Fruit fly (Drosophila melanogaster): ENCODE data around the gene Msr-110.

The Msr-110 gene

dm6 chr3L:5563309-5564182 is 13.6 kb downstream of the Msr-110 start, which contains the start of the genes ScsbetaG and Sras (continued):
- TF ChIP-seq vfl (GFP tag; optimal IDR thresholded peaks at IDR 0.05) (no peak), CG3163 (GFP tag; optimal IDR thresholded peaks at IDR 0.05) (no peak), CG9437 (GFP tag; optimal IDR thresholded peaks at IDR 0.05) (no peak), knrl (GFP tag; IDR thresholded peaks at IDR 0.05; ENCODE audit: partially characterized antibody) (0 out of 3 replicates have a peak, but pooled peaks have one; percentile 28), CG42726 (GFP tag; IDR thresholded peaks at IDR 0.05; ENCODE audit: partially characterized antibody) (0 out of 2 replicates have a peak, but pooled peaks have one; percentile 30), dati (GFP tag; IDR thresholded peaks at IDR 0.05) (no peak), CG13424 (tag; optimal IDR thresholded peaks at IDR 0.05) (no peak), Hr78 (GFP tag; optimal IDR thresholded peaks at IDR 0.05) (peak in 1 of 2 experiments; percentile 14), Myb (GFP tag; optimal IDR thresholded peaks at IDR 0.05) (peak; percentile 78), CG3407 (GFP tag; optimal IDR thresholded peaks at IDR 0.05) (no peak), CG6175 (GFP tag; IDR thresholded peaks at IDR 0.05) (no peak), CG4730 (GFP tag; IDR thresholded peaks at IDR 0.05) (no peak), CG34224 (GFP tag; IDR thresholded peaks at IDR 0.05; ENCODE audit: partially characterized antibody) (peak; percentile 63; the same call in 2 of the 3 replicates), MESR4 (GFP tag; optimal IDR thresholded peaks at IDR 0.05) (peak; percentile 55), CG18011 (GFP tag; optimal IDR thresholded peaks at IDR 0.05) (no peak), Doc3 (GFP tag; IDR thresholded peaks at IDR 0.05; ENCODE audit: partially characterized antibody) (peak; percentile 43; the same call in 1 of the 3 replicates), CG13624 (GFP tag; optimal IDR thresholded peaks at IDR 0.05) (peak; percentile 7), Dbx (GFP tag; IDR thresholded peaks at IDR 0.05) (no peak), B-H1 (GFP tag; IDR thresholded peaks at IDR 0.05) (no peak), CG6813 (GFP tag; optimal IDR thresholded peaks at IDR 0.05) (no peak), CG33213 (GFP tag; optimal IDR thresholded peaks at IDR 0.05) (peak; percentile 26), BEAF-32 (GFP tag; optimal IDR thresholded peaks at IDR 0.05) (peak; percentile 47), nerfin-1 (tag; optimal IDR thresholded peaks at IDR 0.05) (peak; percentile 26), CG18262 (tag; optimal IDR thresholded peaks at IDR 0.05) (no peak), Ets97D (GFP tag; optimal IDR thresholded peaks at IDR 0.05) (peak; percentile 15), Fer2 (tag; optimal IDR thresholded peaks at IDR 0.05) (no peak), CG2116 (GFP tag; optimal IDR thresholded peaks at IDR 0.05) (peak; percentile 10), trh (GFP tag; optimal IDR thresholded peaks at IDR 0.05) (no peak), Sox102F (GFP tag; optimal IDR thresholded peaks at IDR 0.05) (no peak), eyg (GFP tag; optimal IDR thresholded peaks at IDR 0.05) (no peak), Nf-YB (GFP tag; optimal IDR thresholded peaks at IDR 0.05) (no peak), CG2875 (GFP tag; optimal IDR thresholded peaks at IDR 0.05) (no peak), abd-A (tag; optimal IDR thresholded peaks at IDR 0.05) (no peak), Camta (GFP tag; optimal IDR thresholded peaks at IDR 0.05) (no peak), CG31224 (GFP tag; IDR thresholded peaks at IDR 0.05) (no peak), CG31365 (tag; optimal IDR thresholded peaks at IDR 0.05) (no peak), CG9215 (GFP tag; IDR thresholded peaks at IDR 0.05) (no peak), sens-2 (GFP tag; IDR thresholded peaks at IDR 0.05) (no peak), gt (GFP tag; IDR thresholded peaks at IDR 0.05) (no peak), CG7372 (GFP tag; IDR thresholded peaks at IDR 0.05) (no peak), CG1602 (GFP tag; optimal IDR thresholded peaks at IDR 0.05) (no peak), nmo (GFP tag; optimal IDR thresholded peaks at IDR 0.05) (peak; percentile 38), trem (tag; optimal IDR thresholded peaks at IDR 0.05) (peak; percentile 44), CG11504 (tag; optimal IDR thresholded peaks at IDR 0.05) (no peak), CG17829 (tag; optimal IDR thresholded peaks at IDR 0.05) (peak; percentile 12), Mes4 (GFP tag; optimal IDR thresholded peaks at IDR 0.05) (no peak), cad (GFP tag; optimal IDR thresholded peaks at IDR 0.05) (no peak), ranshi (GFP tag; IDR thresholded peaks at IDR 0.05) (no peak)
